Fruit fly (Drosophila melanogaster) whole organism, embryonic: ENCODE data around the gene CG13862.

Experiments
- BtbVII ChIP-seq: fragments of 200-800 bp; sonication (Bioruptor generic); optimal IDR thresholded peaks from 3 replicates; lab custom pipeline; 2017; ENCODE audit warnings: missing biosample characterization, mild to moderate bottlenecking, missing genetic modification characterization
- CG10267 ChIP-seq: fragments of 200-800 bp; sonication (Bioruptor generic); optimal IDR thresholded peaks from 2 replicates; lab custom pipeline; 2018; ENCODE audit warnings: missing biosample characterization, mild to moderate bottlenecking, missing genetic modification characterization, moderate library complexity
- CG10979 ChIP-seq: fragments of 200-800 bp; sonication (Bioruptor generic); optimal IDR thresholded peaks from 2 replicates; lab custom pipeline; 2018; ENCODE audit warnings: missing biosample characterization, mild to moderate bottlenecking, missing genetic modification characterization, moderate library complexity
- CG11504 ChIP-seq: fragments of 200-800 bp; sonication (Bioruptor generic); optimal IDR thresholded peaks from 3 replicates; lab custom pipeline; 2019; ENCODE audit warnings: missing biosample characterization, mild to moderate bottlenecking, missing genetic modification characterization, moderate library complexity
- CG11560 ChIP-seq: fragments of 200-800 bp; sonication (Bioruptor generic); IDR thresholded peaks from 3 replicates; pipeline ENCODE4 v1.3.6; 2022; ENCODE audit warnings: missing biosample characterization, missing genetic modification characterization
- CG12104 ChIP-seq: fragments of 200-800 bp; sonication (Bioruptor generic); optimal IDR thresholded peaks from 3 replicates; lab custom pipeline; 2016; ENCODE audit warnings: missing biosample characterization, missing genetic modification characterization
- CG12299 ChIP-seq: fragments of 200-800 bp; sonication (Bioruptor generic); optimal IDR thresholded peaks from 2 replicates; lab custom pipeline; 2018; ENCODE audit warnings: missing biosample characterization, mild to moderate bottlenecking, missing genetic modification characterization
- CG13296 ChIP-seq: fragments of 200-800 bp; sonication (Bioruptor generic); optimal IDR thresholded peaks from 3 replicates; lab custom pipeline; 2018; ENCODE audit warnings: missing biosample characterization, mild to moderate bottlenecking, missing genetic modification characterization
- CG14050 ChIP-seq: fragments of 200-800 bp; sonication (Bioruptor generic); IDR thresholded peaks from 3 replicates; pipeline ENCODE4 v1.3.6; 2022; ENCODE audit warnings: missing biosample characterization, missing genetic modification characterization
- CG15011 ChIP-seq: fragments of 200-800 bp; sonication (Bioruptor generic); optimal IDR thresholded peaks from 3 replicates; lab custom pipeline; 2018; ENCODE audit warnings: missing biosample characterization, mild to moderate bottlenecking, missing genetic modification characterization
- CG16813 ChIP-seq: fragments of 200-800 bp; sonication (Bioruptor generic); IDR thresholded peaks from 3 replicates; pipeline ENCODE4 v1.3.6; 2022; ENCODE audit warnings: missing biosample characterization, missing genetic modification characterization; ENCODE audit not compliant: partially characterized antibody
- CG1792 ChIP-seq: fragments of 200-800 bp; sonication (Bioruptor generic); optimal IDR thresholded peaks from 2 replicates; lab custom pipeline; 2016; ENCODE audit warnings: missing biosample characterization, missing genetic modification characterization
- CG3838 ChIP-seq: fragments of 200-800 bp; sonication (Bioruptor generic); optimal IDR thresholded peaks from 3 replicates; lab custom pipeline; 2016; ENCODE audit warnings: missing biosample characterization, missing genetic modification characterization
- CG4617 ChIP-seq: fragments of 200-800 bp; sonication (Bioruptor generic); optimal IDR thresholded peaks from 3 replicates; lab custom pipeline; 2016; ENCODE audit warnings: missing biosample characterization, missing genetic modification characterization, borderline replicate concordance
- CG6683 ChIP-seq: fragments of 200-800 bp; sonication (Bioruptor generic); optimal IDR thresholded peaks from 2 replicates; lab custom pipeline; 2017; ENCODE audit warnings: missing biosample characterization, mild to moderate bottlenecking, missing genetic modification characterization, missing genetic modification reagents
- CG6791 ChIP-seq: fragments of 200-800 bp; sonication (Bioruptor generic); IDR thresholded peaks from 3 replicates; pipeline ENCODE4 v1.3.6; 2022; ENCODE audit warnings: missing biosample characterization, missing genetic modification characterization; ENCODE audit not compliant: partially characterized antibody
- CG7963 ChIP-seq: fragments of 200-800 bp; sonication (Bioruptor generic); IDR thresholded peaks from 3 replicates; pipeline ENCODE4 v1.3.6; 2022; ENCODE audit warnings: missing biosample characterization, missing genetic modification characterization; ENCODE audit not compliant: partially characterized antibody
- CG9797 ChIP-seq: fragments of 200-800 bp; sonication (Bioruptor generic); optimal IDR thresholded peaks from 3 replicates; lab custom pipeline; 2018; ENCODE audit warnings: missing biosample characterization, mild to moderate bottlenecking, missing genetic modification characterization
- CHES-1-like ChIP-seq: fragments of 200-800 bp; sonication (Bioruptor generic); optimal IDR thresholded peaks from 2 replicates; lab custom pipeline; 2016; ENCODE audit warnings: missing biosample characterization, missing genetic modification characterization
- CkIIα-i1 ChIP-seq: fragments of 200-800 bp; sonication (Bioruptor generic); IDR thresholded peaks from 2 replicates; pipeline ENCODE4 v1.3.6; 2022; ENCODE audit warnings: missing biosample characterization, missing genetic modification characterization
- Dref ChIP-seq: fragments of 200-800 bp; sonication (Bioruptor generic); IDR thresholded peaks from 2 replicates; pipeline ENCODE4 v1.3.6; 2022; ENCODE audit warnings: missing biosample characterization, missing genetic modification characterization
- E2f1 ChIP-seq: fragments of 200-800 bp; sonication (Bioruptor generic); IDR thresholded peaks from 2 replicates; pipeline ENCODE4 v1.3.6; 2022; ENCODE audit warnings: missing biosample characterization, missing genetic modification characterization
- E2f2 ChIP-seq: fragments of 200-800 bp; sonication (Bioruptor generic); IDR thresholded peaks from 2 replicates; pipeline ENCODE4 v1.3.6; 2022; ENCODE audit warnings: missing biosample characterization, missing genetic modification characterization
- Ets65A ChIP-seq: fragments of 200-800 bp; sonication (Bioruptor generic); peaks from one replicate; lab custom pipeline; 2016; ENCODE audit warnings: missing biosample characterization, missing genetic modification characterization
- Hey ChIP-seq: fragments of 200-800 bp; sonication (Bioruptor generic); optimal IDR thresholded peaks from 3 replicates; lab custom pipeline; 2018; ENCODE audit warnings: missing biosample characterization, mild to moderate bottlenecking, missing genetic modification characterization
- Hr78 ChIP-seq, 2 experiments: fragments of 200-800 bp in 1 of 2; fragments of >200 bp in 1 of 2; sonication (Bioruptor generic) in 1 of 2; optimal IDR thresholded peaks; 2 replicates each; lab custom pipeline; 2017 to 2019; ENCODE audit warnings: missing biosample characterization in 2 of 2, missing genetic modification characterization in 2 of 2, mild to moderate bottlenecking in 1 of 2, moderate library complexity in 1 of 2
- MESR4 ChIP-seq: fragments of 200-800 bp; sonication (Bioruptor generic); optimal IDR thresholded peaks from 2 replicates; lab custom pipeline; 2018; ENCODE audit warnings: missing biosample characterization, mild to moderate bottlenecking, missing genetic modification characterization, moderate library complexity
- Max ChIP-seq: fragments of 200-800 bp; sonication (Bioruptor generic); optimal IDR thresholded peaks from 2 replicates; lab custom pipeline; 2016; ENCODE audit warnings: missing biosample characterization, mild to moderate bottlenecking, missing genetic modification characterization
- Sry-β ChIP-seq: fragments of 200-800 bp; sonication (Bioruptor generic); optimal IDR thresholded peaks from 2 replicates; lab custom pipeline; 2018; ENCODE audit warnings: missing biosample characterization, mild to moderate bottlenecking, missing genetic modification characterization, moderate library complexity
- Taf1 ChIP-seq: fragments of 200-800 bp; sonication (Bioruptor generic); IDR thresholded peaks from 2 replicates; pipeline ENCODE4 v1.3.6; 2022; ENCODE audit warnings: missing biosample characterization, missing genetic modification characterization
- Xrp1 ChIP-seq: fragments of 200-800 bp; sonication (Bioruptor generic); IDR thresholded peaks from 2 replicates; pipeline ENCODE4 v1.3.6; 2022; ENCODE audit warnings: missing biosample characterization, missing genetic modification characterization
- YL-1 ChIP-seq: fragments of 200-800 bp; sonication (Bioruptor generic); optimal IDR thresholded peaks from 3 replicates; lab custom pipeline; 2017; ENCODE audit warnings: missing biosample characterization, mild to moderate bottlenecking, missing genetic modification characterization
- ab ChIP-seq: fragments of 200-800 bp; sonication (Bioruptor generic); optimal IDR thresholded peaks from 2 replicates; lab custom pipeline; 2016; ENCODE audit warnings: missing biosample characterization, missing genetic modification characterization
- ash1 ChIP-seq: fragments of 200-800 bp; sonication (Bioruptor generic); optimal IDR thresholded peaks from 2 replicates; lab custom pipeline; 2018; ENCODE audit warnings: missing biosample characterization, mild to moderate bottlenecking, missing genetic modification characterization
- ci ChIP-seq: fragments of 200-800 bp; sonication (Bioruptor generic); IDR thresholded peaks from 3 replicates; pipeline ENCODE4 v1.3.6; 2022; ENCODE audit warnings: missing biosample characterization, missing genetic modification characterization
- crc ChIP-seq: fragments of 200-800 bp; sonication (Bioruptor generic); optimal IDR thresholded peaks from 2 replicates; lab custom pipeline; 2016; ENCODE audit warnings: missing biosample characterization, missing genetic modification characterization
- jumu ChIP-seq: fragments of 200-800 bp; sonication (Bioruptor generic); optimal IDR thresholded peaks from 3 replicates; lab custom pipeline; 2016; ENCODE audit warnings: missing biosample characterization, missing genetic modification characterization
- knrl ChIP-seq: fragments of 200-800 bp; sonication (Bioruptor generic); IDR thresholded peaks from 3 replicates; pipeline ENCODE4 v1.3.6; 2022; ENCODE audit warnings: missing biosample characterization, missing genetic modification characterization; ENCODE audit not compliant: partially characterized antibody
- lilli ChIP-seq: fragments of 200-800 bp; sonication (Bioruptor generic); optimal IDR thresholded peaks from 3 replicates; lab custom pipeline; 2016; ENCODE audit warnings: missing biosample characterization, missing genetic modification characterization
- mld ChIP-seq: fragments of 200-800 bp; sonication (Bioruptor generic); IDR thresholded peaks from 3 replicates; pipeline ENCODE4 v1.3.6; 2022; ENCODE audit warnings: missing biosample characterization, missing genetic modification characterization; ENCODE audit not compliant: partially characterized antibody
- nerfin-2 ChIP-seq: fragments of 200-800 bp; sonication (Bioruptor generic); IDR thresholded peaks from 2 replicates; pipeline ENCODE4 v1.3.6; 2022; ENCODE audit warnings: missing biosample characterization, missing genetic modification characterization; ENCODE audit not compliant: partially characterized antibody
- onecut ChIP-seq: fragments of 200-800 bp; sonication (Bioruptor generic); IDR thresholded peaks from 2 replicates; pipeline ENCODE4 v1.3.6; 2022; ENCODE audit warnings: missing biosample characterization, missing genetic modification characterization
- otp ChIP-seq: fragments of 200-800 bp; sonication (Bioruptor generic); IDR thresholded peaks from 3 replicates; pipeline ENCODE4, ENCODE4 v1.3.6; 2022; ENCODE audit warnings: missing biosample characterization, missing genetic modification characterization
- psq ChIP-seq: fragments of 200-800 bp; sonication (Bioruptor generic); optimal IDR thresholded peaks from 2 replicates; lab custom pipeline; 2017; ENCODE audit warnings: missing biosample characterization, missing genetic modification characterization
- sens ChIP-seq: fragments of 200-800 bp; sonication (Bioruptor generic); peaks from one replicate; lab custom pipeline; 2016; ENCODE audit warnings: missing biosample characterization, missing genetic modification characterization
- seq ChIP-seq: fragments of 200-800 bp; sonication (Bioruptor generic); IDR thresholded peaks from 2 replicates; pipeline ENCODE4 v1.3.6; 2022; ENCODE audit warnings: missing biosample characterization, missing genetic modification characterization
- sob ChIP-seq: fragments of 200-800 bp; sonication (Bioruptor generic); IDR thresholded peaks from 2 replicates; pipeline ENCODE4 v1.3.6; 2022; ENCODE audit warnings: missing biosample characterization, missing genetic modification characterization
- tna ChIP-seq: fragments of 200-800 bp; sonication (Bioruptor generic); IDR thresholded peaks from 2 replicates; pipeline ENCODE4 v1.3.6; 2022; ENCODE audit warnings: missing biosample characterization, missing genetic modification characterization; ENCODE audit not compliant: partially characterized antibody
- tup ChIP-seq: fragments of 200-800 bp; sonication (Bioruptor generic); optimal IDR thresholded peaks from 2 replicates; lab custom pipeline; 2016; ENCODE audit warnings: missing biosample characterization, mild to moderate bottlenecking, missing genetic modification characterization, moderate library complexity
- vvl ChIP-seq: fragments of 200-800 bp; sonication (Bioruptor generic); IDR thresholded peaks from 2 replicates; pipeline ENCODE4 v1.3.6; 2022; ENCODE audit warnings: missing biosample characterization, missing genetic modification characterization
- z ChIP-seq: fragments of 200-800 bp; sonication (Bioruptor generic); IDR thresholded peaks from 3 replicates; pipeline ENCODE4 v1.3.6; 2022; ENCODE audit warnings: missing biosample characterization, missing genetic modification characterization

CG13862 gene

DNA sequence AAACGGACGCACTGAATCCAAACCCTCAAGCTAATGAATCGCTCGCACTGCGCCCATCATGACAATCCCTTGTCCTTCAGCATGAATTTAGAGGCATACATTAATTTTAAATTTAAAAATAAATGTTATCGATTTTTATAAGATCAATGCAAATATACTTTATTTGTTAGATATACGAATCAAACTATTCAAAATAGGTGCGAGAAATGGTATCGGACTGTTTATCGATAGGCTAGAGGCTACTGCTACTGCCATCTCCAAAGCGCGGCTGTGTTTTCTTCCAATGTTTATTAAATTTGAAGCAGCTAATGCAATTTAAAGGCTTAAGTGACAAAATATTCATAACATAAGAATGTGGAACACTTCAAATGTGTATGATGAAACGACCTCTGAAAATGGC is 49.3 kb downstream of the CG13862 start, which contains the start of gene CG43342 (continued):
- peak; percentile 17; the same call in 1 of the 2 replicates for TF ChIP-seq vvl
- peak; percentile 75 for TF ChIP-seq CG16813 (GFP tag; lab: Robert Waterston, UW)
- TF ChIP-seq psq (GFP tag; lab: Kevin White, UChicago) = no peak
- TF ChIP-seq Xrp1 (GFP tag; lab: Robert Waterston, UW) = no peak
- no peak for TF ChIP-seq CG12104
- TF ChIP-seq Hr78 (GFP tag; optimal IDR thresholded peaks at IDR 0.05; lab: Kevin White, UChicago) = no peak
- TF ChIP-seq CG15011 (GFP tag; lab: Kevin White, UChicago) = no peak
- no peak for TF ChIP-seq CG14050 (GFP tag; lab: Robert Waterston, UW)
- TF ChIP-seq nerfin-2 = peak; percentile 85
- no peak for TF ChIP-seq CG9797 (GFP tag; lab: Kevin White, UChicago)
- peak; percentile 68; the same call in 2 of the 3 replicates for TF ChIP-seq knrl (GFP tag; lab: Robert Waterston, UW)
- TF ChIP-seq sens (GFP tag; lab: Kevin White, UChicago) = peak; percentile 69
- no peak for TF ChIP-seq CHES-1-like (GFP tag; lab: Kevin White, UChicago)
- peak; percentile 71; the same call in 2 of the 3 replicates for TF ChIP-seq CG11560 (tag; lab: Robert Waterston, UW)
- TF ChIP-seq CG1792 = no peak
- TF ChIP-seq MESR4 (GFP tag; lab: Kevin White, UChicago) = no peak
- no peak for TF ChIP-seq tup
- TF ChIP-seq Hey (tag; lab: Kevin White, UChicago) = no peak
- no peak for TF ChIP-seq YL-1 (GFP tag; lab: Kevin White, UChicago)
- no peak for TF ChIP-seq CG11504 (tag; lab: Kevin White, UChicago)
- no peak for TF ChIP-seq CG4617
- no peak for TF ChIP-seq sob (GFP tag; lab: Robert Waterston, UW)
- no peak for TF ChIP-seq CG3838 (GFP tag; lab: Kevin White, UChicago)
- no peak for TF ChIP-seq BtbVII (GFP tag; lab: Kevin White, UChicago)
- no peak for TF ChIP-seq crc (GFP tag; lab: Kevin White, UChicago)
- TF ChIP-seq Dref (GFP tag; lab: Robert Waterston, UW) = peak; percentile 83
- no peak for TF ChIP-seq Max (GFP tag; lab: Kevin White, UChicago)
- peak; percentile 84 for TF ChIP-seq CG7963 (GFP tag; lab: Robert Waterston, UW)
- TF ChIP-seq CG6791 = peak; percentile 85
- peak; percentile 89 for TF ChIP-seq tna (GFP tag; lab: Robert Waterston, UW)
- TF ChIP-seq CG10267 (tag; lab: Kevin White, UChicago) = peak; percentile 6
- TF ChIP-seq CG12299 (tag; lab: Kevin White, UChicago) = no peak
- TF ChIP-seq z (GFP tag; lab: Robert Waterston, UW) = no peak
- no peak for TF ChIP-seq CG10979
- TF ChIP-seq lilli (GFP tag; lab: Kevin White, UChicago) = no peak
- TF ChIP-seq CG6683 (GFP tag; lab: Kevin White, UChicago) = no peak
- TF ChIP-seq Sry-β (GFP tag; lab: Kevin White, UChicago) = no peak
- TF ChIP-seq ash1 = no peak
- TF ChIP-seq E2f1 = no peak
- TF ChIP-seq Ets65A (GFP tag; lab: Kevin White, UChicago) = no peak
- TF ChIP-seq Taf1 = no peak
- TF ChIP-seq onecut (GFP tag; lab: Robert Waterston, UW) = no peak
- peak; percentile 76; the same call in 2 of the 3 replicates for TF ChIP-seq mld
- no peak for TF ChIP-seq jumu (GFP tag; lab: Kevin White, UChicago)
- TF ChIP-seq ab (GFP tag; lab: Kevin White, UChicago) = no peak
- no peak for TF ChIP-seq seq
- no peak for TF ChIP-seq CG13296
- TF ChIP-seq CkIIα-i1 (GFP tag; lab: Robert Waterston, UW) = no peak
- peak; percentile 84 for TF ChIP-seq E2f2 (GFP tag; lab: Robert Waterston, UW)
- no peak for TF ChIP-seq otp
- no peak for TF ChIP-seq ci
